Fruit fly (Drosophila melanogaster): ENCODE measurements around the gene CG8036.

DNA sequence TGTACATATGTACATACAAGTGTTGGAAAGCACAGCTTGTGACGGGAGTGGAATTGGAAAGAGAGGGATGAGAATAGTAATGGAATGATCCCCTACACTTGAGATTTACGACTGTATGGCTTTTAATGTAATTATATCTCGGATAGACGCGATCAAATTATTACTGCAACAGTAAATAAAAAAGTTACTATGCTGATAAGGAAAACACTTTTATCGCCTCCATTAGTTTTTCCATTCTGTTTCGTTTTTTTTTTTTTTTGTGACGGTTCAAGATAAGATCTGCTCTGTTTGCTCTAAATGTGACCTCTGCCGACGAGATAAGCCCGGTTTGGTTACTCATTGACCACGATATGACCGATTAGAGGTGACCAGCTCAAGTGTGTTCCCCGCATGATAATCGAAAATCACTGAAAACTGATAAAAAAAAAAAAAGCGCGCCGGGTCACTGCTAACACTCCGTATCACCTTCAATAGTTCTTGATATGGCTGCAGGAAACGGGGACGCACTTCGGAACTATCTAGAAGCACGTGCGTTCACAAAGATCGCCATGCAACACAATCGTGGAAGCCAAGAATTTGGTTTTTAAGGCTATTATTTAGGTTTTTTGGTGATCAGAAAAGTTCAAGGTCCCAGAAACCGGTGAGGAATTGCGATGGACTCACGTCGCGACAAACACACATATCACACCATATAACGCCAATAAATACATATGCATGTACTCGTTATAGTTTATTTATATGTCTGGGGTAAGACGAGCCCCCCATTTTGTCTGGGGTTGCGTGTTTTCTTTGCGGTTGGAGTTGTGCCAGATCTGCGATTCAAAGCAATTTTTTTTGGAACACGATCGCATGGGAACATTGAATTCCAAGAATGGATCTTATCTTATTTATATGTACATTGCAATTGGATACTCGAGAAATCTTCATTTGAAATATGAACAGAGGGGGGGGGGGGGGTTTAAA, 3.1 kb downstream of the CG8036 start, which contains the start of gene p:
- TF ChIP-seq CG32006 (GFP tag; optimal IDR thresholded peaks at IDR 0.05): peak; percentile 51
- TF ChIP-seq ss (GFP tag; optimal IDR thresholded peaks at IDR 0.05): peak in 1 of 2 experiments; percentile 66
- TF ChIP-seq esn (GFP tag; optimal IDR thresholded peaks at IDR 0.05): peak; percentile 47
- TF ChIP-seq vri (GFP tag; optimal IDR thresholded peaks at IDR 0.05): peak; percentile 36
- no peak for TF ChIP-seq fd59A (GFP tag; optimal IDR thresholded peaks at IDR 0.05)
- TF ChIP-seq CG6808 (GFP tag; optimal IDR thresholded peaks at IDR 0.05): peak; percentile 28
- TF ChIP-seq lz (GFP tag; optimal IDR thresholded peaks at IDR 0.05): peak; percentile 47
- TF ChIP-seq CG6854 (GFP tag; optimal IDR thresholded peaks at IDR 0.05): no peak
- TF ChIP-seq CG4318 (GFP tag; optimal IDR thresholded peaks at IDR 0.05): no peak
